Fruit fly (Drosophila melanogaster) Kc167 (cell line): ENCODE results near the gene rdgA.

Experiments used
- Myc ChIP-seq: fragments of >200 bp; optimal IDR thresholded peaks from 2 replicates; lab custom pipeline; 2017; ENCODE audit warnings: missing external identifiers
- Sin3A ChIP-seq: fragments of >200 bp; optimal IDR thresholded peaks from 2 replicates; lab custom pipeline; 2018; ENCODE audit warnings: missing external identifiers
- insv ChIP-seq: fragments of >200 bp; optimal IDR thresholded peaks from 3 replicates; lab custom pipeline; 2018; ENCODE audit warnings: missing external identifiers
- psq ChIP-seq: fragments of >200 bp; optimal IDR thresholded peaks from 2 replicates; lab custom pipeline; 2017; ENCODE audit warnings: missing external identifiers
- ttk ChIP-seq: sonication (Bioruptor generic); optimal IDR thresholded peaks from 2 replicates; lab custom pipeline; 2017; ENCODE audit warnings: missing external identifiers

dm6 chrX:9007215-9007614 lies 100.3 kb downstream of the rdgA start:
- TF ChIP-seq insv, result no peak
- no peak for TF ChIP-seq Myc
- no peak for TF ChIP-seq ttk (lab: Kevin White, UChicago)
- no peak for TF ChIP-seq Sin3A
- TF ChIP-seq psq, result no peak
